Worm (Caenorhabditis elegans): ENCODE results near the gene Y43F8C.3.

The Y43F8C.3 gene

ce11 chrV:19625719-19626118 is 3.3 kb upstream of the Y43F8C.3 start:
- no peak for TF ChIP-seq gmeb-2 (tag; optimal IDR thresholded peaks at IDR 0.05)
- no peak for TF ChIP-seq hlh-15 (tag; optimal IDR thresholded peaks at IDR 0.05)

ce11 chrV:19624749-19625148 is 2.3 kb upstream of the Y43F8C.3 start, which contains the start of gene dyf-19:
dyf-19 (plus strand) TSS chrV:19625049.
- TF ChIP-seq ceh-48 (tag; optimal IDR thresholded peaks at IDR 0.05) = no peak
- TF ChIP-seq mec-3 (tag; optimal IDR thresholded peaks at IDR 0.05; ENCODE audit: borderline replicate concordance) = no peak

DNA sequence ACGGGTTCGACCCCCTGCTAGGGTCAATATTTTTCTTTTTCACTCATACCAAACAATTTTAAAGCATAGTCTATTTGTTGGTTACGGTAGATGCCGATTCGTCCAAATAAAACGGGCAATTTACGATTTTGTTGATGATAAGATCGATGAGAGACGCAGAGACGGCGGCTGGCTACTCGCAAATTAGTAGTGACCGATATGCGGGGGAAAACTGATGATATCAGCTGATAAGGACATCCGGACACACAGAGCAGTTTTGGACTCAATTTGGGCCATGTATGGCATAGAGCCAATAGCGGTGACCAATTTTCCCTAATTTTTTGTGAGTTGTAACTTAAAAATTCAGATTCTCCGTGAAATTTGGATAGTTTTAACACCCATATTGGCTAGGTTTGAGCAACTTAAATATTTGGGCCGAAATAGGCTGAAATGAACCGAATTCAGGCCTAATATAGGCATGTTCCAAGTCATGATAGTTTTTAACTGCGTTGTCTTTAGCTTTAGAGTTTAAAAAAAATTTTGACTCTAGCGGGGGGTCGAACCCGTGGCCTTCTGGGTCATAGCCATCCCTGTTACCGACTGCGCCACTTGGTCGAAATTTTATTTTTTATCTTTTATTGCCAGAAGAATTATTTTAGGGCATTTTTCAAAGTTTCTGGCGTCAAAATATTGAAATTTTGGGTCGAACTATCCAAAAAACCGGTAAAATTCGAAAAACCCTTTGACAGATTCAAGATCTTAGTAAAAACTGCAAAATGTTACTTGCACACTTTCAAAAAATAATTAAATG is 1.3 kb upstream of the Y43F8C.3 start:
- TF ChIP-seq Y22D7AL.16 (tag; optimal IDR thresholded peaks at IDR 0.05) (no peak), hlh-8 (tag; optimal IDR thresholded peaks at IDR 0.05) (no peak), hlh-6 (tag; optimal IDR thresholded peaks at IDR 0.05) (no peak), ceh-31 (tag; optimal IDR thresholded peaks at IDR 0.05) (no peak), mec-3 (tag; optimal IDR thresholded peaks at IDR 0.05; ENCODE audit: borderline replicate concordance) (no peak), elt-2 (tag; optimal IDR thresholded peaks at IDR 0.05) (peak; percentile 81)

ce11 chrV:19620098-19620497 is 2.3 kb downstream of the Y43F8C.3 start:
- TF ChIP-seq hlh-30 (tag; optimal IDR thresholded peaks at IDR 0.05; ENCODE audit: insufficient read depth) (peak; percentile 78), ceh-30 (tag; optimal IDR thresholded peaks at IDR 0.05) (no peak), nfya-1 (tag; optimal IDR thresholded peaks at IDR 0.05) (peak; percentile 30), zip-5 (tag; optimal IDR thresholded peaks at IDR 0.05) (no peak)

DNA sequence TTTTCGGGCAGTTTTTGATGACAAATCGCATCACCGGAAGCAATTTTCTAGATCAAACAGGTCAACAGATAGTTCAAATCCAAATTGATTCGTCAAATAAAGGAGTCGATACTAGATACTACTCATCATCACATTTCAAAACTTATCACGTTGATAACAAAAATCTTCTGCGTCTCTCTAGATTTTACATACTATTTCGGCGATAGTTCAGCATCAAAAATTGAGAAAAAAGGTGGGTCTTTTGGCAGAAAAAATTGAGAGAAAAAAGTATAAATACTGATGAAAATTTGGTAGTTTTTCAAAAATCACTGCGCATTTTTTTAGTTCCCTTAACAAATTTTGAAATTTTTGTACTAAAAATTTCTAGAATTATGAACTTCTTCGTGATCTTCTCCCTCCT is 9.3 kb downstream of the Y43F8C.3 start, which contains the start of gene nlp-26:
Gene nlp-26 (plus strand): TSS at position 301 of the 400 bp plus-strand sequence.
- no peak for TF ChIP-seq fkh-6 (tag; optimal IDR thresholded peaks at IDR 0.05)
- no peak for TF ChIP-seq odd-2 (tag; optimal IDR thresholded peaks at IDR 0.05)
- no peak for TF ChIP-seq fkh-10 (GFP tag; optimal IDR thresholded peaks at IDR 0.05)
- no peak for TF ChIP-seq hlh-8 (tag; optimal IDR thresholded peaks at IDR 0.05)
- no peak for TF ChIP-seq elt-2 (tag; optimal IDR thresholded peaks at IDR 0.05)
- TF ChIP-seq npax-4 (tag; optimal IDR thresholded peaks at IDR 0.05) = no peak
- TF ChIP-seq C38D4.7 (GFP tag; optimal IDR thresholded peaks at IDR 0.05) = no peak
- no peak for TF ChIP-seq dve-1 (tag; optimal IDR thresholded peaks at IDR 0.05)
- no peak for TF ChIP-seq T23F11.4 (GFP tag; optimal IDR thresholded peaks at IDR 0.05)
- TF ChIP-seq eyg-1 (tag; optimal IDR thresholded peaks at IDR 0.05) = no peak
- no peak for TF ChIP-seq ttx-3 (tag; optimal IDR thresholded peaks at IDR 0.05)
- TF ChIP-seq ceh-45 (GFP tag; IDR thresholded peaks at IDR 0.05) = no peak
- no peak for TF ChIP-seq sdc-2 (tag; optimal IDR thresholded peaks at IDR 0.05)
- no peak for TF ChIP-seq tbx-2 (tag; optimal IDR thresholded peaks at IDR 0.05)
- no peak for TF ChIP-seq hlh-30 (tag; optimal IDR thresholded peaks at IDR 0.05; ENCODE audit: insufficient read depth)
- no peak for TF ChIP-seq nfya-1 (tag; optimal IDR thresholded peaks at IDR 0.05)
- TF ChIP-seq dmd-4 (tag; optimal IDR thresholded peaks at IDR 0.05; ENCODE audit: borderline replicate concordance) = no peak
- no peak for TF ChIP-seq ceh-19 (GFP tag; optimal IDR thresholded peaks at IDR 0.05)

DNA sequence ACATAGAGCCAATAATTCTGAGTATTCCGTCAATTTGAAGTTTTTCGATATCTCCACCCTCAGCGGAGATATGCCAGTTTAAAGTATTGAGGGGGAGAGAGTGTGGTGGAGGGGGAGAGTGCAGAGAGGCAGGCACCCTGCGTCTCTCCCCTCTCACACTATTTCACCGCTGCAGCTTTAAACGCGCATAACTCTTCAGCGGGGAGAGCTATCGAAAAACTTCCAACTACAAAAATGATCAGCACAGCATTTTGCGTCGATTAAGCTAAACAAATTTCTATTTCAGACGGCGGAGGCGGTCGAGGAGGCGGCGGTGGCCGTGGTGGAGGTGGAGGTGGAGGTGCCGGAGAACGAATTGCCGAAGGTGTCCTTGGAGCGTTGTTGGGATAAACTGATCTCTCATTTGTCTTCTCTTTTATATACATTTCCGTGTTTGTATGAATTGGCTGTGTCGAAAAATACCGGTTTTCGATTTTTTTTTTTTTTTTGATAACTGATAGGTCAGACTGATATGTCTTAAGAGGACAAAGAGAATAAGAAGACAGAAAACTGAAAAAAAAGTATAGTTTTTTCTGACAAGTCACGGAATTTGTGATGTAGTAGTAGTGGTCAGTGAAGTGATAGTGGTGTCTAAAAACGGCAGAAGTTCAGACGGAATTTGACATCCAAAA is 10.6 kb downstream of the Y43F8C.3 start:
- TF ChIP-seq K09A11.1 (tag; optimal IDR thresholded peaks at IDR 0.05; ENCODE audit: insufficient read depth) (no peak), ceh-19 (GFP tag; optimal IDR thresholded peaks at IDR 0.05) (no peak), pqm-1 (tag; optimal IDR thresholded peaks at IDR 0.05) (no peak), C38D4.7 (GFP tag; optimal IDR thresholded peaks at IDR 0.05) (no peak), eyg-1 (tag; optimal IDR thresholded peaks at IDR 0.05) (no peak), ceh-22 (tag; optimal IDR thresholded peaks at IDR 0.05) (no peak), pat-9 (tag; optimal IDR thresholded peaks at IDR 0.05) (no peak), elt-4 (tag; optimal IDR thresholded peaks at IDR 0.05) (no peak), hlh-8 (tag; optimal IDR thresholded peaks at IDR 0.05) (no peak), C08G9.2 (tag; optimal IDR thresholded peaks at IDR 0.05) (no peak)
